Worm (Caenorhabditis elegans) whole organism, L4 larva: ENCODE measurements around the gene nfi-1.

ENCODE experiments used
- D1046.2 ChIP-seq: fragments of 200-800 bp; sonication (Bioruptor generic); IDR thresholded peaks from 2 replicates; pipeline ENCODE4 v1.3.6; 2022; ENCODE audit warnings: missing genetic modification characterization, missing compliant biosample characterization
- F10B5.3 ChIP-seq: sonication (generic microtip); optimal IDR thresholded peaks from 2 replicates; lab custom pipeline; 2016; ENCODE audit warnings: mild to moderate bottlenecking, missing genetic modification characterization, missing compliant biosample characterization
- F26F4.8 ChIP-seq: fragments of 200-800 bp; sonication (Bioruptor generic); conservative IDR thresholded peaks from 2 replicates; pipeline ENCODE4 v1.3.6; 2022; ENCODE audit warnings: missing genetic modification characterization, missing compliant biosample characterization
- F49E8.2 ChIP-seq: sonication (generic microtip); optimal IDR thresholded peaks from 2 replicates; lab custom pipeline; 2016; ENCODE audit warnings: missing compliant biosample characterization, mild to moderate bottlenecking, missing genetic modification characterization, borderline replicate concordance
- R02D3.7 ChIP-seq: fragments of 150-350 bp; sonication (generic microtip); optimal IDR thresholded peaks from 3 replicates; lab custom pipeline; 2014; ENCODE audit warnings: missing biosample characterization, missing genetic modification characterization
- T20F7.1 ChIP-seq: fragments of 200-800 bp; sonication (Bioruptor generic); optimal IDR thresholded peaks from 2 replicates; lab custom pipeline; 2018; ENCODE audit warnings: mild to moderate bottlenecking, missing genetic modification characterization, missing compliant biosample characterization
- Y105C5A.15 ChIP-seq: fragments of 200-800 bp; sonication (Bioruptor generic); IDR thresholded peaks from 2 replicates; pipeline ENCODE4 v1.3.6; 2022; ENCODE audit warnings: missing genetic modification characterization, missing compliant biosample characterization
- Y5F2A.4 ChIP-seq: fragments of 200-800 bp; sonication (Bioruptor generic); optimal IDR thresholded peaks from 2 replicates; lab custom pipeline; 2018; ENCODE audit warnings: mild to moderate bottlenecking, missing genetic modification characterization, missing compliant biosample characterization
- ZK546.5 ChIP-seq, 2 experiments: sonication (generic microtip); optimal IDR thresholded peaks; 2 replicates each; lab custom pipeline; 2017; ENCODE audit warnings: missing biosample characterization in 2 of 2, missing genetic modification characterization in 2 of 2
- ama-1 ChIP-seq: fragments of 150-350 bp; optimal IDR thresholded peaks from 2 replicates; lab custom pipeline; 2014; ENCODE audit warnings: inconsistent platforms, mixed read lengths
- ceh-28 ChIP-seq: fragments of 150-350 bp; optimal IDR thresholded peaks from 2 replicates; lab custom pipeline; 2014; ENCODE audit warnings: missing biosample characterization, missing genetic modification reagents, missing genetic modification characterization
- ces-1 ChIP-seq: fragments of 150-350 bp; sonication (generic microtip); optimal IDR thresholded peaks from 4 replicates; lab custom pipeline; 2014; ENCODE audit warnings: missing biosample characterization, missing genetic modification reagents, missing genetic modification characterization
- ctbp-1 ChIP-seq: fragments of 200-800 bp; sonication (Bioruptor generic); IDR thresholded peaks from 2 replicates; pipeline ENCODE4 v1.3.6; 2022; ENCODE audit warnings: missing genetic modification reagents, missing genetic modification characterization, missing compliant biosample characterization
- daf-8 ChIP-seq: fragments of 200-800 bp; sonication (Bioruptor generic); IDR thresholded peaks from 2 replicates; pipeline ENCODE4 v1.3.6; 2022; ENCODE audit warnings: missing genetic modification characterization, missing compliant biosample characterization
- dmd-6 ChIP-seq: fragments of 200-800 bp; sonication (Bioruptor generic); IDR thresholded peaks from 2 replicates; pipeline ENCODE4 v1.3.6; 2022; ENCODE audit warnings: missing genetic modification reagents, missing genetic modification characterization, missing compliant biosample characterization
- dmd-8 ChIP-seq: fragments of 200-800 bp; sonication (Bioruptor generic); IDR thresholded peaks from 2 replicates; pipeline ENCODE4 v1.3.6; 2022; ENCODE audit warnings: missing genetic modification characterization, missing compliant biosample characterization
- dve-1 ChIP-seq: sonication (generic microtip); optimal IDR thresholded peaks from 2 replicates; lab custom pipeline; 2017; ENCODE audit warnings: antibody characterized with exemption, mild to moderate bottlenecking, missing genetic modification characterization, missing compliant biosample characterization; ENCODE audit not compliant: insufficient read depth
- fos-1 ChIP-seq: fragments of 150-350 bp; optimal IDR thresholded peaks from 2 replicates; lab custom pipeline; 2014; ENCODE audit warnings: missing biosample characterization, missing genetic modification characterization
- hlh-30 ChIP-seq: sonication (generic microtip); optimal IDR thresholded peaks from 2 replicates; lab custom pipeline; 2017; ENCODE audit warnings: antibody characterized with exemption, mild to moderate bottlenecking, missing genetic modification characterization, missing compliant biosample characterization; ENCODE audit not compliant: insufficient read depth
- lin-15B ChIP-seq: fragments of 150-350 bp; sonication (generic microtip); optimal IDR thresholded peaks from 3 replicates; lab custom pipeline; 2014; ENCODE audit warnings: missing biosample characterization, missing genetic modification characterization
- lin-29 ChIP-seq: fragments of 200-800 bp; sonication (Bioruptor generic); IDR thresholded peaks from 2 replicates; pipeline ENCODE4 v1.3.6; 2022; ENCODE audit warnings: missing genetic modification reagents, missing genetic modification characterization, missing compliant biosample characterization
- lir-3 ChIP-seq: sonication (generic microtip); optimal IDR thresholded peaks from 2 replicates; lab custom pipeline; 2016; ENCODE audit warnings: mild to moderate bottlenecking, missing genetic modification characterization, missing compliant biosample characterization
- madf-9 ChIP-seq: fragments of 200-800 bp; sonication (Bioruptor generic); conservative IDR thresholded peaks from 2 replicates; pipeline ENCODE4 v1.3.6; 2022; ENCODE audit warnings: missing genetic modification reagents, missing genetic modification characterization, missing compliant biosample characterization
- mdl-1 ChIP-seq, 2 experiments: fragments of 150-350 bp in 1 of 2; sonication (generic microtip) in 1 of 2; optimal IDR thresholded peaks; 2 replicates each; lab custom pipeline; 2014 to 2017; ENCODE audit warnings: missing biosample characterization in 2 of 2, missing genetic modification characterization in 2 of 2
- mdt-29 ChIP-seq: fragments of 200-800 bp; sonication (Bioruptor generic); IDR thresholded peaks from 2 replicates; pipeline ENCODE4 v1.3.6; 2022; ENCODE audit warnings: missing genetic modification reagents, missing genetic modification characterization, missing compliant biosample characterization
- mes-2 ChIP-seq: sonication (generic microtip); optimal IDR thresholded peaks from 2 replicates; lab custom pipeline; 2016; ENCODE audit warnings: missing genotype, mild to moderate bottlenecking, missing genetic modification characterization, missing compliant biosample characterization; ENCODE audit not compliant: poor library complexity, severe bottlenecking
- mxl-3 ChIP-seq: fragments of 200-800 bp; sonication (Bioruptor generic); optimal IDR thresholded peaks from 2 replicates; lab custom pipeline; 2018; ENCODE audit warnings: mild to moderate bottlenecking, missing genetic modification characterization, missing compliant biosample characterization
- nhr-10 ChIP-seq: fragments of 150-350 bp; optimal IDR thresholded peaks from 2 replicates; lab custom pipeline; 2014; ENCODE audit warnings: missing biosample characterization, missing genetic modification characterization
- nhr-25 ChIP-seq: sonication (generic microtip); optimal IDR thresholded peaks from 2 replicates; lab custom pipeline; 2017; ENCODE audit warnings: missing genetic modification characterization, mild to moderate bottlenecking, missing compliant biosample characterization, antibody characterized with exemption, moderate library complexity, borderline replicate concordance; ENCODE audit not compliant: insufficient read depth
- nhr-41 ChIP-seq: fragments of 200-800 bp; sonication (Bioruptor generic); IDR thresholded peaks from 2 replicates; pipeline ENCODE4 v1.3.6; 2022; ENCODE audit warnings: missing genetic modification reagents, missing genetic modification characterization, missing compliant biosample characterization
- nhr-48 ChIP-seq: sonication (generic microtip); optimal IDR thresholded peaks from 2 replicates; lab custom pipeline; 2016; ENCODE audit warnings: mild to moderate bottlenecking, missing genetic modification characterization, missing compliant biosample characterization
- nhr-6 ChIP-seq: fragments of 150-350 bp; optimal IDR thresholded peaks from 2 replicates; lab custom pipeline; 2014; ENCODE audit warnings: missing biosample characterization, missing genetic modification characterization
- nhr-76 ChIP-seq: fragments of 150-350 bp; optimal IDR thresholded peaks from 2 replicates; lab custom pipeline; 2014; ENCODE audit warnings: missing biosample characterization, missing genetic modification characterization
- pha-4 ChIP-seq, 2 experiments: fragments of 150-350 bp in 1 of 2; fragments of 200-800 bp in 1 of 2; sonication (Bioruptor generic) in 1 of 2; IDR thresholded peaks in 1 of 2; optimal IDR thresholded peaks in 1 of 2; 2 replicates each; pipeline versions ENCODE4 v1.3.6 to Lab custom; 2014 to 2022; ENCODE audit warnings: missing genetic modification characterization in 2 of 2, missing genetic modification reagents in 2 of 2, missing biosample characterization in 1 of 2, missing compliant biosample characterization in 1 of 2
- php-3 ChIP-seq: fragments of 200-800 bp; sonication (Bioruptor generic); IDR thresholded peaks from 2 replicates; pipeline ENCODE4 v1.3.6; 2022; ENCODE audit warnings: missing genetic modification reagents, missing genetic modification characterization, missing compliant biosample characterization
- sdz-12 ChIP-seq: fragments of 200-800 bp; sonication (Bioruptor generic); optimal IDR thresholded peaks from 2 replicates; lab custom pipeline; 2018; ENCODE audit warnings: mild to moderate bottlenecking, missing genetic modification characterization, missing compliant biosample characterization
- set-16 ChIP-seq: fragments of 200-800 bp; sonication (Bioruptor generic); IDR thresholded peaks from 2 replicates; pipeline ENCODE4 v1.3.6; 2022; ENCODE audit warnings: missing genetic modification reagents, missing genetic modification characterization, missing compliant biosample characterization
- snpc-1.2 ChIP-seq: fragments of 200-800 bp; sonication (Bioruptor generic); IDR thresholded peaks from 2 replicates; pipeline ENCODE4 v1.3.6; 2022; ENCODE audit warnings: missing genetic modification reagents, missing genetic modification characterization, missing compliant biosample characterization
- tag-97 ChIP-seq: fragments of 200-800 bp; sonication (Bioruptor generic); IDR thresholded peaks from 2 replicates; pipeline ENCODE4 v1.3.6; 2022; ENCODE audit warnings: missing genetic modification characterization, missing compliant biosample characterization
- tra-1 ChIP-seq: fragments of 200-800 bp; sonication (Bioruptor generic); IDR thresholded peaks from 2 replicates; pipeline ENCODE4 v1.3.6; 2022; ENCODE audit warnings: missing genetic modification reagents, missing genetic modification characterization, missing compliant biosample characterization
- unc-39 ChIP-seq: sonication (generic microtip); optimal IDR thresholded peaks from 2 replicates; lab custom pipeline; 2017; ENCODE audit warnings: missing biosample characterization, missing genetic modification characterization
- zag-1 ChIP-seq: fragments of 150-350 bp; optimal IDR thresholded peaks from 2 replicates; lab custom pipeline; 2014; ENCODE audit warnings: missing biosample characterization, missing genetic modification characterization
- zfp-2 ChIP-seq: sonication (generic microtip); optimal IDR thresholded peaks from 2 replicates; lab custom pipeline; 2016; ENCODE audit warnings: mild to moderate bottlenecking, missing genetic modification characterization, missing compliant biosample characterization
- zip-2 ChIP-seq: fragments of 150-350 bp; optimal IDR thresholded peaks from 2 replicates; lab custom pipeline; 2014; ENCODE audit warnings: missing biosample characterization, missing genetic modification characterization
- ztf-11 ChIP-seq: fragments of 150-350 bp; optimal IDR thresholded peaks from 2 replicates; lab custom pipeline; 2014; ENCODE audit warnings: missing biosample characterization, missing genetic modification characterization
- ztf-7 ChIP-seq: fragments of 150-350 bp; optimal IDR thresholded peaks from 2 replicates; lab custom pipeline; 2014; ENCODE audit warnings: missing biosample characterization, missing genetic modification characterization

nfi-1 gene

ce11 chrII:7528210-7528609, 9.8 kb upstream of the nfi-1 start (continued):
- TF ChIP-seq snpc-1.2 (GFP tag; lab: Robert Waterston, UW) (no peak), ceh-28 (tag; lab: Kevin White, UChicago) (no peak), Y105C5A.15 (GFP tag; lab: Robert Waterston, UW) (no peak), mdl-1 (tag; optimal IDR thresholded peaks at IDR 0.05; lab: Kevin White, UChicago) (peak in 1 of 2 experiments; percentile 79), nhr-25 (tag; lab: Kevin White, UChicago) (no peak), dve-1 (tag; lab: Kevin White, UChicago) (peak; percentile 93), hlh-30 (tag; lab: Kevin White, UChicago) (peak; percentile 97), php-3 (peak; percentile 90), T20F7.1 (GFP tag; lab: Kevin White, UChicago) (peak; percentile 78), mxl-3 (GFP tag; lab: Kevin White, UChicago) (peak; percentile 78), nhr-48 (tag; lab: Kevin White, UChicago) (peak; percentile 94)
- TF ChIP-seq, all 104 proteins: peak for 25

- no peak for TF ChIP-seq ama-1 (lab: Kevin White, UChicago)
- peak; percentile 36; the same call in 1 of the 2 replicates for TF ChIP-seq set-16
- TF ChIP-seq dmd-8, result no peak
- peak; percentile 86 for TF ChIP-seq pha-4 (GFP tag; IDR thresholded peaks at IDR 0.05; lab: Robert Waterston, UW)
- TF ChIP-seq pha-4 (tag; optimal IDR thresholded peaks at IDR 0.05; lab: Kevin White, UChicago), result peak; percentile 61
- TF ChIP-seq mxl-3 (GFP tag; lab: Kevin White, UChicago), result peak; percentile 52
- TF ChIP-seq zip-2 (tag; lab: Kevin White, UChicago), result peak; percentile 40
- peak; percentile 98 for TF ChIP-seq nhr-48 (tag; lab: Kevin White, UChicago)
- TF ChIP-seq snpc-1.2 (GFP tag; lab: Robert Waterston, UW), result no peak
- no peak for TF ChIP-seq lin-15B (tag; lab: Kevin White, UChicago)
- no peak for TF ChIP-seq Y5F2A.4
- no peak for TF ChIP-seq D1046.2 (GFP tag; lab: Robert Waterston, UW)
- TF ChIP-seq nhr-10, result peak; percentile 83
- TF ChIP-seq tra-1, result peak; percentile 96
- no peak for TF ChIP-seq ZK546.5 (tag; optimal IDR thresholded peaks at IDR 0.05; lab: Kevin White, UChicago)
- no peak for TF ChIP-seq nhr-6
- TF ChIP-seq mes-2 (tag; lab: Kevin White, UChicago), result peak; percentile 56
- TF ChIP-seq ztf-7 (tag; lab: Kevin White, UChicago), result peak; percentile 37
- no peak for TF ChIP-seq lin-29 (GFP tag; lab: Robert Waterston, UW)
- peak; percentile 99 for TF ChIP-seq dmd-6 (GFP tag; lab: Robert Waterston, UW)
- peak; percentile 49 for TF ChIP-seq nhr-25 (tag; lab: Kevin White, UChicago)
- no peak for TF ChIP-seq ces-1
- peak; percentile 97 for TF ChIP-seq hlh-30 (tag; lab: Kevin White, UChicago)
- TF ChIP-seq dve-1 (tag; lab: Kevin White, UChicago), result peak; percentile 98
- TF ChIP-seq daf-8, result no peak
- no peak for TF ChIP-seq F10B5.3 (tag; lab: Kevin White, UChicago)
- TF ChIP-seq R02D3.7 (tag; lab: Kevin White, UChicago), result no peak
- no peak for TF ChIP-seq zfp-2 (tag; lab: Kevin White, UChicago)
- TF ChIP-seq mdl-1 (tag; optimal IDR thresholded peaks at IDR 0.05; lab: Kevin White, UChicago), result peak; percentile 43 to 95
- peak; percentile 48; the same call in 1 of the 2 replicates for TF ChIP-seq madf-9 (GFP tag; lab: Robert Waterston, UW)
- TF ChIP-seq zag-1, result no peak
- no peak for TF ChIP-seq lir-3 (tag; lab: Kevin White, UChicago)
- no peak for TF ChIP-seq ceh-28 (tag; lab: Kevin White, UChicago)
- peak; percentile 34 for TF ChIP-seq fos-1 (tag; lab: Kevin White, UChicago)
- no peak for TF ChIP-seq unc-39
- TF ChIP-seq F49E8.2 (tag; lab: Kevin White, UChicago), result no peak
- TF ChIP-seq F26F4.8 (GFP tag; lab: Robert Waterston, UW), result no peak
- peak; percentile 79; the same call in 1 of the 2 replicates for TF ChIP-seq nhr-41
- TF ChIP-seq ctbp-1 (GFP tag; lab: Robert Waterston, UW), result peak; percentile 75
- no peak for TF ChIP-seq ztf-11 (tag; lab: Kevin White, UChicago)
- TF ChIP-seq tag-97 (GFP tag; lab: Robert Waterston, UW), result no peak
- TF ChIP-seq nhr-76 (tag; lab: Kevin White, UChicago), result peak; percentile 63
- TF ChIP-seq mdt-29 (GFP tag; lab: Robert Waterston, UW), result peak; percentile 96
- TF ChIP-seq sdz-12 (GFP tag; lab: Kevin White, UChicago), result no peak
Observed at ce11 chrII:7529078-7529683, 8.8 kb upstream of the nfi-1 start, which contains the start of gene ZK1290.5. Gene ZK1290.5, plus strand, starts transcription at chrII:7529643.
